Fruit fly (Drosophila melanogaster): Measurements from ENCODE around the gene Nmdmc.

- TF ChIP-seq net (GFP tag; optimal IDR thresholded peaks at IDR 0.05), result peak; percentile 87
- peak; percentile 84 for TF ChIP-seq Sox14 (GFP tag; optimal IDR thresholded peaks at IDR 0.05)
- peak; percentile 78 for TF ChIP-seq CG16779 (tag; optimal IDR thresholded peaks at IDR 0.05)
- TF ChIP-seq acj6 (GFP tag; optimal IDR thresholded peaks at IDR 0.05), result peak; percentile 90
- TF ChIP-seq CG11294 (GFP tag; IDR thresholded peaks at IDR 0.05), result no peak
- TF ChIP-seq fd85E (GFP tag; optimal IDR thresholded peaks at IDR 0.05), result peak; percentile 69
- peak; percentile 82 for TF ChIP-seq CG6854 (GFP tag; optimal IDR thresholded peaks at IDR 0.05)
- TF ChIP-seq Smox (GFP tag; optimal IDR thresholded peaks at IDR 0.05), result peak; percentile 93
These were observed 5.1 kb upstream of the Nmdmc start for dm6 chr3R:9055119-9056105.

All from whole organism, prepupa.